Fruit fly (Drosophila melanogaster) whole organism, embryonic: ENCODE results near the gene ND-18.

Experiments
- Adf1 ChIP-seq: fragments of 200-800 bp; sonication (Bioruptor generic); IDR thresholded peaks from 2 replicates; pipeline ENCODE4 v1.3.6; 2022; ENCODE audit warnings: missing biosample characterization, missing genetic modification characterization
- BEAF-32 ChIP-seq: fragments of 200-800 bp; sonication (Bioruptor generic); optimal IDR thresholded peaks from 3 replicates; lab custom pipeline; 2017; ENCODE audit warnings: missing biosample characterization, missing genetic modification characterization, mild to moderate bottlenecking, moderate library complexity, missing genetic modification reagents
- CG10959 ChIP-seq: fragments of 200-800 bp; sonication (Bioruptor generic); IDR thresholded peaks from 2 replicates; pipeline ENCODE4 v1.3.6; 2022; ENCODE audit warnings: missing biosample characterization, missing genetic modification characterization
- CG13775 ChIP-seq: fragments of 200-800 bp; sonication (Bioruptor generic); optimal IDR thresholded peaks from 3 replicates; lab custom pipeline; 2017; ENCODE audit warnings: missing biosample characterization, mild to moderate bottlenecking, missing genetic modification characterization
- CG14441 ChIP-seq: fragments of 200-800 bp; sonication (Bioruptor generic); IDR thresholded peaks from 2 replicates; pipeline ENCODE4 v1.3.6; 2022; ENCODE audit warnings: missing biosample characterization, missing genetic modification characterization
- CG14667 ChIP-seq: fragments of 200-800 bp; sonication (Bioruptor generic); IDR thresholded peaks from 2 replicates; pipeline ENCODE4 v1.3.6; 2022; ENCODE audit warnings: missing biosample characterization, missing genetic modification characterization
- CG15601 ChIP-seq: fragments of 200-800 bp; sonication (Bioruptor generic); optimal IDR thresholded peaks from 3 replicates; lab custom pipeline; 2019; ENCODE audit warnings: missing biosample characterization, mild to moderate bottlenecking, missing genetic modification characterization, moderate library complexity
- CG17186 ChIP-seq: fragments of 200-800 bp; sonication (Bioruptor generic); optimal IDR thresholded peaks from 3 replicates; lab custom pipeline; 2017; ENCODE audit warnings: missing biosample characterization, missing genetic modification reagents, missing genetic modification characterization
- CG17612 ChIP-seq: fragments of 200-800 bp; sonication (Bioruptor generic); IDR thresholded peaks from 2 replicates; pipeline ENCODE4 v1.3.6; 2022; ENCODE audit warnings: missing biosample characterization, missing genetic modification characterization
- CG17829 ChIP-seq: fragments of 200-800 bp; optimal IDR thresholded peaks from 2 replicates; lab custom pipeline; 2019; ENCODE audit warnings: missing biosample characterization, mild to moderate bottlenecking, missing genetic modification characterization, moderate library complexity
- CG3065 ChIP-seq: fragments of 200-800 bp; sonication (Bioruptor generic); optimal IDR thresholded peaks from 2 replicates; lab custom pipeline; 2016; ENCODE audit warnings: missing biosample characterization, missing genetic modification characterization
- CG32532 ChIP-seq: fragments of 200-800 bp; sonication (Bioruptor generic); IDR thresholded peaks from 2 replicates; pipeline ENCODE4 v1.3.6; 2022; ENCODE audit warnings: missing biosample characterization, missing genetic modification characterization
- CG34224 ChIP-seq: fragments of 200-800 bp; sonication (Bioruptor generic); IDR thresholded peaks from 3 replicates; pipeline ENCODE4 v1.3.6; 2022; ENCODE audit warnings: missing biosample characterization, missing genetic modification characterization; ENCODE audit not compliant: partially characterized antibody
- CG34422 ChIP-seq: fragments of 200-800 bp; sonication (Bioruptor generic); IDR thresholded peaks from 3 replicates; pipeline ENCODE4 v1.3.6; 2022; ENCODE audit warnings: missing biosample characterization, missing genetic modification characterization
- CG5245 ChIP-seq: fragments of 200-800 bp; sonication (Bioruptor generic); optimal IDR thresholded peaks from 3 replicates; lab custom pipeline; 2016; ENCODE audit warnings: missing biosample characterization, missing genetic modification characterization
- CG7987 ChIP-seq: fragments of 200-800 bp; sonication (Bioruptor generic); optimal IDR thresholded peaks from 2 replicates; lab custom pipeline; 2018; ENCODE audit warnings: missing biosample characterization, mild to moderate bottlenecking, missing genetic modification characterization, moderate library complexity
- CG9817 ChIP-seq: fragments of 200-800 bp; sonication (Bioruptor generic); optimal IDR thresholded peaks from 2 replicates; lab custom pipeline; 2018; ENCODE audit warnings: missing biosample characterization, mild to moderate bottlenecking, missing genetic modification characterization, moderate library complexity
- Camta ChIP-seq: fragments of 200-800 bp; sonication (Bioruptor generic); optimal IDR thresholded peaks from 2 replicates; lab custom pipeline; 2016; ENCODE audit warnings: missing biosample characterization, missing genetic modification characterization
- D19B ChIP-seq: fragments of 200-800 bp; sonication (Bioruptor generic); optimal IDR thresholded peaks from 2 replicates; lab custom pipeline; 2017; ENCODE audit warnings: missing biosample characterization, mild to moderate bottlenecking, missing genetic modification characterization
- Deaf1 ChIP-seq: fragments of 200-800 bp; optimal IDR thresholded peaks from 3 replicates; lab custom pipeline; 2019; ENCODE audit warnings: missing biosample characterization, mild to moderate bottlenecking, missing genetic modification characterization, moderate library complexity
- H15 ChIP-seq: fragments of 200-800 bp; sonication (Bioruptor generic); IDR thresholded peaks from 3 replicates; pipeline ENCODE4 v1.3.6; 2022; ENCODE audit warnings: missing biosample characterization, missing genetic modification characterization
- HmgD ChIP-seq: fragments of 200-800 bp; sonication (Bioruptor generic); optimal IDR thresholded peaks from 3 replicates; lab custom pipeline; 2016; ENCODE audit warnings: missing biosample characterization, missing genetic modification characterization
- Hr78 ChIP-seq, 2 experiments: fragments of 200-800 bp in 1 of 2; fragments of >200 bp in 1 of 2; sonication (Bioruptor generic) in 1 of 2; optimal IDR thresholded peaks; 2 replicates each; lab custom pipeline; 2017 to 2019; ENCODE audit warnings: missing biosample characterization in 2 of 2, missing genetic modification characterization in 2 of 2, mild to moderate bottlenecking in 1 of 2, moderate library complexity in 1 of 2
- Lhr ChIP-seq: fragments of 200-800 bp; sonication (Bioruptor generic); optimal IDR thresholded peaks from 3 replicates; lab custom pipeline; 2017; ENCODE audit warnings: mild to moderate bottlenecking, missing biosample characterization, missing genetic modification reagents, missing genetic modification characterization
- Mrtf ChIP-seq: fragments of 200-800 bp; sonication (Bioruptor generic); IDR thresholded peaks from 3 replicates; pipeline ENCODE4 v1.3.6; 2022; ENCODE audit warnings: missing biosample characterization, missing genetic modification characterization
- Poxn ChIP-seq: fragments of 200-800 bp; sonication (Bioruptor generic); IDR thresholded peaks from 2 replicates; pipeline ENCODE4 v1.3.6; 2022; ENCODE audit warnings: missing biosample characterization, missing genetic modification characterization
- Sry-δ ChIP-seq: fragments of 200-800 bp; sonication (Bioruptor generic); optimal IDR thresholded peaks from 2 replicates; lab custom pipeline; 2016; ENCODE audit warnings: missing biosample characterization, missing genetic modification characterization
- Taf1 ChIP-seq: fragments of 200-800 bp; sonication (Bioruptor generic); IDR thresholded peaks from 2 replicates; pipeline ENCODE4 v1.3.6; 2022; ENCODE audit warnings: missing biosample characterization, missing genetic modification characterization
- Trl ChIP-seq, 3 experiments: fragments of >200 bp in 2 of 3; fragments of 200-800 bp in 1 of 3; sonication (Bioruptor generic) in 1 of 3; optimal IDR thresholded peaks; 2 replicates in 1 of 3; 3 replicates in 2 of 3; lab custom pipeline; 2016 to 2017; ENCODE audit warnings: missing biosample characterization in 1 of 3, missing genetic modification characterization in 1 of 3
- ara ChIP-seq: fragments of 200-800 bp; sonication (Bioruptor generic); IDR thresholded peaks from 2 replicates; pipeline ENCODE4 v1.3.6; 2022; ENCODE audit warnings: missing biosample characterization, missing genetic modification characterization
- az2 ChIP-seq: fragments of 200-800 bp; sonication (Bioruptor generic); optimal IDR thresholded peaks from 3 replicates; lab custom pipeline; 2016; ENCODE audit warnings: missing biosample characterization, missing genetic modification characterization
- da ChIP-seq: fragments of 200-800 bp; sonication (Bioruptor generic); optimal IDR thresholded peaks from 2 replicates; lab custom pipeline; 2016; ENCODE audit warnings: missing biosample characterization, missing genetic modification characterization
- en ChIP-seq: fragments of 200-800 bp; sonication (Bioruptor generic); optimal IDR thresholded peaks from 2 replicates; lab custom pipeline; 2016; ENCODE audit warnings: missing biosample characterization, missing genetic modification characterization
- ewg ChIP-seq: fragments of 200-800 bp; sonication (Bioruptor generic); optimal IDR thresholded peaks from 3 replicates; lab custom pipeline; 2017; ENCODE audit warnings: mild to moderate bottlenecking, missing biosample characterization, missing genetic modification reagents, missing genetic modification characterization
- gce ChIP-seq: fragments of 200-800 bp; sonication (Bioruptor generic); IDR thresholded peaks from 3 replicates; pipeline ENCODE4 v1.3.6; 2022; ENCODE audit warnings: missing biosample characterization, missing genetic modification characterization
- gem ChIP-seq: fragments of 200-800 bp; sonication (Bioruptor generic); optimal IDR thresholded peaks from 2 replicates; lab custom pipeline; 2019; ENCODE audit warnings: missing biosample characterization, mild to moderate bottlenecking, missing genetic modification characterization, moderate library complexity
- klu ChIP-seq: fragments of 200-800 bp; sonication (Bioruptor generic); IDR thresholded peaks from 2 replicates; pipeline ENCODE4 v1.3.6; 2022; ENCODE audit warnings: missing biosample characterization, missing genetic modification characterization
- lab ChIP-seq: fragments of 200-800 bp; sonication (Bioruptor generic); optimal IDR thresholded peaks from 3 replicates; lab custom pipeline; 2017; ENCODE audit warnings: missing biosample characterization, missing genetic modification characterization, mild to moderate bottlenecking, moderate library complexity, missing genetic modification reagents
- lbe ChIP-seq: fragments of 200-800 bp; sonication (Bioruptor generic); optimal IDR thresholded peaks from 2 replicates; lab custom pipeline; 2016; ENCODE audit warnings: missing biosample characterization, mild to moderate bottlenecking, missing genetic modification characterization
- luna ChIP-seq: fragments of 200-800 bp; sonication (Bioruptor generic); optimal IDR thresholded peaks from 2 replicates; lab custom pipeline; 2016; ENCODE audit warnings: missing biosample characterization, missing genetic modification characterization
- p53 ChIP-seq: fragments of 200-800 bp; sonication (Bioruptor generic); optimal IDR thresholded peaks from 2 replicates; lab custom pipeline; 2016; ENCODE audit warnings: missing biosample characterization, missing genetic modification characterization
- peb ChIP-seq: fragments of 200-800 bp; sonication (Bioruptor generic); IDR thresholded peaks from 2 replicates; pipeline ENCODE4 v1.3.6; 2022; ENCODE audit warnings: missing biosample characterization, missing genetic modification characterization
- pfk ChIP-seq: fragments of 200-800 bp; sonication (Bioruptor generic); optimal IDR thresholded peaks from 2 replicates; lab custom pipeline; 2018; ENCODE audit warnings: missing biosample characterization, mild to moderate bottlenecking, missing genetic modification characterization, moderate library complexity
- sc ChIP-seq, 3 experiments: fragments of >200 bp in 2 of 3; fragments of 200-800 bp in 1 of 3; sonication (Bioruptor generic) in 1 of 3; optimal IDR thresholded peaks; 2 replicates in 2 of 3; 3 replicates in 1 of 3; lab custom pipeline; 2017; ENCODE audit warnings: mild to moderate bottlenecking in 1 of 3, missing biosample characterization in 1 of 3, missing genetic modification characterization in 1 of 3, missing genetic modification reagents in 1 of 3
- toy ChIP-seq: fragments of 200-800 bp; sonication (Bioruptor generic); IDR thresholded peaks from 2 replicates; pipeline ENCODE4 v1.3.6; 2022; ENCODE audit warnings: missing biosample characterization, missing genetic modification characterization
- unpg ChIP-seq: fragments of 200-800 bp; sonication (Bioruptor generic); optimal IDR thresholded peaks from 3 replicates; lab custom pipeline; 2018; ENCODE audit warnings: missing biosample characterization, mild to moderate bottlenecking, missing genetic modification characterization, moderate library complexity
- usp ChIP-seq: fragments of >200 bp; optimal IDR thresholded peaks from 2 replicates; lab custom pipeline; 2017; ENCODE audit warnings: missing biosample characterization, missing genetic modification characterization
- vnd ChIP-seq: fragments of 200-800 bp; sonication (Bioruptor generic); IDR thresholded peaks from 3 replicates; pipeline ENCODE4 v1.3.6; 2022; ENCODE audit warnings: missing biosample characterization, missing genetic modification characterization; ENCODE audit not compliant: partially characterized antibody
- vvl ChIP-seq: fragments of 200-800 bp; sonication (Bioruptor generic); IDR thresholded peaks from 2 replicates; pipeline ENCODE4 v1.3.6; 2022; ENCODE audit warnings: missing biosample characterization, missing genetic modification characterization

Gene ND-18

DNA sequence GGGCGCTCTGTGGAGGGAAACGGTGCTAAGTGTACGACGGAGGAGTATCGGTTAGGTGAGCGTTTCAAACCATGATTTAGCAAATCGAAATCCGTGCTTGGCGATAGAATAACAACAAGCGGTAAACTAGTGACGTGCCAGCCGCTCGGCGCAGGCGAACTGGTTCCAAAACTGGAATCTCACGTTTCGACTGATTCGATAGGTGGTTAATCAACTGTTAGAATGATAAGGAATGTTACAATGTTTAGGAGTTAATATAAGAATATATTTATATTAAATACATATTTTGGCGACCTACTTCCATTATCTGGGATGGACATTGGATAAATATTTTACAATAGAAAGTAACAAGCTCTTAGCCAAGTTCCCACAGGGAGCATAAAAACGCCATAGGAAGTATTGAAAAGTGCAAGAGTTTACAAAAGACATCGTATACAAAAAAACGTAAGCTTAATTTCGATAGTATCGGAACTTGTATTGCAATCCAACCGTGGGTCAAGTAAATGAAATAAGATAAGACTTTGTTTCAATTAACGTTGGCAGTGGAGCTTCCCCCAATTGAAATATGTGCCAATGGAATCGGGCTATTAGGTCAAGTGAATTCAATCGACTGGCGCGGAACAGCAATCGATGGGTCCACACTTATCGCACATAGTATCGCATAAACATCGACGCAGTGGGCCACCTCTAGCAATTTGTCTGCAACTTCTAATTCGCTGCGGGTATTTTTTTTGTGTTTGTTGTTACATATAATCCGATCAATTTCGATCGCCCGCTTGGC is 2.8 kb downstream of the ND-18 start, which contains the start of the genes ksh, CG14200 and Pfrx (continued):
- no peak for TF ChIP-seq CG14667 (GFP tag; lab: Robert Waterston, UW)
- no peak for TF ChIP-seq Hr78 (GFP tag; optimal IDR thresholded peaks at IDR 0.05; lab: Kevin White, UChicago)
- peak; percentile 65 for TF ChIP-seq HmgD (GFP tag; lab: Kevin White, UChicago)
- no peak; the same call in 1 of the 2 replicates for TF ChIP-seq vvl (GFP tag; lab: Robert Waterston, UW)
- no peak for TF ChIP-seq peb
- no peak for TF ChIP-seq gem
- no peak for TF ChIP-seq Deaf1 (tag; lab: Kevin White, UChicago)
- no peak for TF ChIP-seq gce
- peak; percentile 88 for TF ChIP-seq vnd (GFP tag; lab: Robert Waterston, UW)
- peak; percentile 31 for TF ChIP-seq pfk (GFP tag; lab: Kevin White, UChicago)
- peak; percentile 17 for TF ChIP-seq Camta
- TF ChIP-seq Lhr (GFP tag; lab: Kevin White, UChicago): peak; percentile 12
- TF ChIP-seq ara (GFP tag; lab: Robert Waterston, UW): no peak
- no peak for TF ChIP-seq da
- TF ChIP-seq Mrtf (GFP tag; lab: Robert Waterston, UW): no peak
- TF ChIP-seq CG15601 (tag; lab: Kevin White, UChicago): peak; percentile 11
- no peak for TF ChIP-seq unpg (GFP tag; lab: Kevin White, UChicago)
- TF ChIP-seq CG5245 (GFP tag; lab: Kevin White, UChicago): no peak
- no peak for TF ChIP-seq CG17829 (tag; lab: Kevin White, UChicago)
- TF ChIP-seq CG34224 (GFP tag; lab: Robert Waterston, UW): peak; percentile 78
- TF ChIP-seq Sry-δ: peak; percentile 97
- peak; percentile 92 for TF ChIP-seq BEAF-32 (GFP tag; lab: Kevin White, UChicago)
- no peak for TF ChIP-seq az2 (GFP tag; lab: Kevin White, UChicago)
- TF ChIP-seq ewg (GFP tag; lab: Kevin White, UChicago): no peak
- TF ChIP-seq Trl (optimal IDR thresholded peaks at IDR 0.05; lab: Kevin White, UChicago): no peak
- no peak for TF ChIP-seq Trl (GFP tag; optimal IDR thresholded peaks at IDR 0.05; lab: Kevin White, UChicago)
- no peak for TF ChIP-seq CG3065 (GFP tag; lab: Kevin White, UChicago)
- TF ChIP-seq klu (GFP tag; lab: Robert Waterston, UW): 0 out of 2 replicates have a peak, but pooled peaks have one; percentile 17
- TF ChIP-seq CG13775: no peak
- TF ChIP-seq CG32532 (GFP tag; lab: Robert Waterston, UW): peak; percentile 86
- TF ChIP-seq sc (optimal IDR thresholded peaks at IDR 0.05; lab: Kevin White, UChicago): no peak
- TF ChIP-seq sc (GFP tag; optimal IDR thresholded peaks at IDR 0.05; lab: Kevin White, UChicago): no peak
- no peak for TF ChIP-seq CG17612 (GFP tag; lab: Robert Waterston, UW)
- TF ChIP-seq usp: no peak
- no peak for TF ChIP-seq CG34422 (GFP tag; lab: Robert Waterston, UW)
- peak; percentile 84 for TF ChIP-seq CG17186 (GFP tag; lab: Kevin White, UChicago)
- TF ChIP-seq lbe (GFP tag; lab: Kevin White, UChicago): no peak
- no peak for TF ChIP-seq CG7987 (GFP tag; lab: Kevin White, UChicago)
- TF ChIP-seq Taf1 (GFP tag; lab: Robert Waterston, UW): no peak
- TF ChIP-seq lab (GFP tag; lab: Kevin White, UChicago): no peak
- no peak for TF ChIP-seq luna (GFP tag; lab: Kevin White, UChicago)
- no peak for TF ChIP-seq CG10959
- TF ChIP-seq en (GFP tag; lab: Kevin White, UChicago): no peak
- TF ChIP-seq Poxn (GFP tag; lab: Robert Waterston, UW): no peak
- 0 out of 3 replicates have a peak, but pooled peaks have one; percentile 11 for TF ChIP-seq H15 (GFP tag; lab: Robert Waterston, UW)
- no peak for TF ChIP-seq p53 (GFP tag; lab: Kevin White, UChicago)
- TF ChIP-seq toy (GFP tag; lab: Robert Waterston, UW): no peak
- TF ChIP-seq D19B: no peak
- no peak for TF ChIP-seq Adf1 (GFP tag; lab: Robert Waterston, UW)
- TF ChIP-seq CG9817 (tag; lab: Kevin White, UChicago): no peak
- TF ChIP-seq CG14441 (GFP tag; lab: Robert Waterston, UW): 0 out of 2 replicates have a peak, but pooled peaks have one; percentile 12
